Worm (Caenorhabditis elegans) whole organism, mixed stage, embryonic: ENCODE measurements around the gene C17H11.5.

Experiments
- M03D4.4 ChIP-seq: sonication (generic microtip); optimal IDR thresholded peaks from 2 replicates; lab custom pipeline; 2017; ENCODE audit warnings: mild to moderate bottlenecking, missing genetic modification characterization, missing compliant biosample characterization
- bed-3 ChIP-seq: fragments of 200-800 bp; sonication (Bioruptor generic); optimal IDR thresholded peaks from 3 replicates; lab custom pipeline; 2018; ENCODE audit warnings: mild to moderate bottlenecking, missing genetic modification characterization, moderate library complexity, missing compliant biosample characterization
- blmp-1 ChIP-seq: fragments of 150-350 bp; optimal IDR thresholded peaks from 2 replicates; lab custom pipeline; 2014; ENCODE audit warnings: missing biosample characterization, missing genetic modification characterization
- ceh-39 ChIP-seq: fragments of 150-350 bp; optimal IDR thresholded peaks from 2 replicates; lab custom pipeline; 2014; ENCODE audit warnings: missing biosample characterization, missing genetic modification characterization
- ceh-43 ChIP-seq: fragments of 200-800 bp; sonication (Bioruptor generic); optimal IDR thresholded peaks from 2 replicates; lab custom pipeline; 2018; ENCODE audit warnings: mild to moderate bottlenecking, missing genetic modification characterization, moderate library complexity, missing compliant biosample characterization
- ceh-83 ChIP-seq: fragments of 200-800 bp; sonication (Bioruptor generic); optimal IDR thresholded peaks from 2 replicates; lab custom pipeline; 2018; ENCODE audit warnings: mild to moderate bottlenecking, missing genetic modification characterization, missing compliant biosample characterization
- ces-1 ChIP-seq: fragments of 150-350 bp; optimal IDR thresholded peaks from 2 replicates; lab custom pipeline; 2014; ENCODE audit warnings: missing biosample characterization, missing genetic modification reagents, missing genetic modification characterization
- cnd-1 ChIP-seq: fragments of 200-800 bp; sonication (Bioruptor generic); optimal IDR thresholded peaks from 2 replicates; lab custom pipeline; 2018; ENCODE audit warnings: mild to moderate bottlenecking, missing genetic modification characterization, missing compliant biosample characterization
- drap-1 ChIP-seq: fragments of 200-800 bp; sonication (Bioruptor generic); optimal IDR thresholded peaks from 3 replicates; lab custom pipeline; 2018; ENCODE audit warnings: mild to moderate bottlenecking, missing genetic modification characterization, missing compliant biosample characterization
- elt-1 ChIP-seq: sonication (generic microtip); optimal IDR thresholded peaks from 2 replicates; lab custom pipeline; 2017; ENCODE audit warnings: missing genetic modification characterization, mild to moderate bottlenecking, missing compliant biosample characterization, antibody characterized with exemption, moderate library complexity, borderline replicate concordance; ENCODE audit not compliant: insufficient read depth
- elt-3 ChIP-seq: fragments of 150-350 bp; optimal IDR thresholded peaks from 2 replicates; lab custom pipeline; 2014; ENCODE audit warnings: missing biosample characterization, missing genetic modification characterization
- flh-1 ChIP-seq: fragments of 200-800 bp; sonication (Bioruptor generic); optimal IDR thresholded peaks from 2 replicates; lab custom pipeline; 2018; ENCODE audit warnings: mild to moderate bottlenecking, missing genetic modification characterization, moderate library complexity, missing compliant biosample characterization
- ham-2 ChIP-seq: fragments of 200-800 bp; sonication (Bioruptor generic); optimal IDR thresholded peaks from 2 replicates; lab custom pipeline; 2018; ENCODE audit warnings: mild to moderate bottlenecking, missing genetic modification characterization, missing compliant biosample characterization
- hlh-1 ChIP-seq: fragments of 150-350 bp; optimal IDR thresholded peaks from 2 replicates; lab custom pipeline; 2014; ENCODE audit warnings: missing biosample characterization, missing genetic modification reagents, missing genetic modification characterization
- lin-13 ChIP-seq: fragments of 150-350 bp; optimal IDR thresholded peaks from 2 replicates; lab custom pipeline; 2014; ENCODE audit warnings: missing biosample characterization, missing genetic modification characterization
- lin-32 ChIP-seq: fragments of 200-800 bp; sonication (Bioruptor generic); optimal IDR thresholded peaks from 2 replicates; lab custom pipeline; 2018; ENCODE audit warnings: mild to moderate bottlenecking, missing genetic modification characterization, missing compliant biosample characterization
- lsy-2 ChIP-seq: fragments of 150-350 bp; optimal IDR thresholded peaks from 2 replicates; lab custom pipeline; 2014; ENCODE audit warnings: missing biosample characterization, missing genetic modification characterization
- mab-5 ChIP-seq: fragments of 150-350 bp; optimal IDR thresholded peaks from 2 replicates; lab custom pipeline; 2014; ENCODE audit warnings: missing biosample characterization, missing genetic modification characterization
- mep-1 ChIP-seq: fragments of 150-350 bp; optimal IDR thresholded peaks from 2 replicates; lab custom pipeline; 2017; ENCODE audit warnings: missing biosample characterization, missing genetic modification reagents, missing genetic modification characterization, inconsistent platforms
- mls-2 ChIP-seq: sonication (generic microtip); optimal IDR thresholded peaks from 2 replicates; lab custom pipeline; 2016; ENCODE audit warnings: mild to moderate bottlenecking, missing genetic modification characterization, moderate library complexity, missing compliant biosample characterization
- nhr-12 ChIP-seq: fragments of 150-350 bp; optimal IDR thresholded peaks from 2 replicates; lab custom pipeline; 2014; ENCODE audit warnings: missing biosample characterization, missing genetic modification characterization
- nhr-2 ChIP-seq: fragments of 150-350 bp; optimal IDR thresholded peaks from 2 replicates; lab custom pipeline; 2014; ENCODE audit warnings: missing biosample characterization, missing genetic modification characterization
- nhr-237 ChIP-seq: fragments of 150-350 bp; optimal IDR thresholded peaks from 2 replicates; lab custom pipeline; 2014; ENCODE audit warnings: missing biosample characterization, missing genetic modification characterization
- nhr-28 ChIP-seq: fragments of 150-350 bp; optimal IDR thresholded peaks from 2 replicates; lab custom pipeline; 2014; ENCODE audit warnings: missing biosample characterization, missing genetic modification characterization
- nhr-76 ChIP-seq: sonication (generic microtip); optimal IDR thresholded peaks from 2 replicates; lab custom pipeline; 2017; ENCODE audit warnings: missing biosample characterization, missing genetic modification characterization
- pha-4 ChIP-seq: fragments of 150-350 bp; optimal IDR thresholded peaks from 2 replicates; lab custom pipeline; 2018; ENCODE audit warnings: missing biosample characterization, missing genetic modification reagents, missing genetic modification characterization
- sem-2 ChIP-seq: fragments of 200-800 bp; sonication (Bioruptor generic); optimal IDR thresholded peaks from 2 replicates; lab custom pipeline; 2018; ENCODE audit warnings: mild to moderate bottlenecking, missing genetic modification characterization, missing compliant biosample characterization
- snpc-4 ChIP-seq: fragments of 150-350 bp; optimal IDR thresholded peaks from 2 replicates; lab custom pipeline; 2014; ENCODE audit warnings: missing biosample characterization, missing genetic modification characterization
- sptf-1 ChIP-seq: sonication (generic microtip); optimal IDR thresholded peaks from 2 replicates; lab custom pipeline; 2017; ENCODE audit warnings: mild to moderate bottlenecking, missing genetic modification characterization, moderate library complexity, missing compliant biosample characterization
- tbx-8 ChIP-seq: fragments of 200-800 bp; sonication (Bioruptor generic); optimal IDR thresholded peaks from 2 replicates; lab custom pipeline; 2018; ENCODE audit warnings: mild to moderate bottlenecking, missing genetic modification characterization, moderate library complexity, missing compliant biosample characterization
- unc-120 ChIP-seq: sonication (generic microtip); optimal IDR thresholded peaks from 2 replicates; lab custom pipeline; 2017; ENCODE audit warnings: missing genetic modification characterization, missing compliant biosample characterization; ENCODE audit not compliant: poor library complexity, severe bottlenecking
- unc-39 ChIP-seq: fragments of 150-350 bp; optimal IDR thresholded peaks from 2 replicates; lab custom pipeline; 2014; ENCODE audit warnings: missing biosample characterization, missing genetic modification characterization
- unc-62 ChIP-seq: fragments of 150-350 bp; optimal IDR thresholded peaks from 2 replicates; lab custom pipeline; 2014; ENCODE audit warnings: missing biosample characterization, missing genetic modification reagents, missing genetic modification characterization
- zip-8 ChIP-seq: fragments of 150-350 bp; optimal IDR thresholded peaks from 2 replicates; lab custom pipeline; 2014; ENCODE audit warnings: missing biosample characterization, missing genetic modification characterization
- ztf-11 ChIP-seq: fragments of 150-350 bp; optimal IDR thresholded peaks from 2 replicates; lab custom pipeline; 2014; ENCODE audit warnings: missing biosample characterization, missing genetic modification characterization

C17H11.5 gene

ce11 chrX:8205919-8206318 lies 21.0 kb upstream of the C17H11.5 start (continued):
- no peak for TF ChIP-seq snpc-4 (tag; lab: Kevin White, UChicago)

ce11 chrX:8204475-8204874 lies 19.5 kb upstream of the C17H11.5 start:
- TF ChIP-seq ces-1 (GFP tag; lab: Kevin White, UChicago) = peak; percentile 8
- no peak for TF ChIP-seq cnd-1 (tag; lab: Kevin White, UChicago)
- TF ChIP-seq, all 35 proteins: peak for 1

- TF ChIP-seq nhr-12 = no peak
- no peak for TF ChIP-seq lsy-2 (tag; lab: Kevin White, UChicago)
- TF ChIP-seq, all 35 proteins: peak for 0
Measured at ce11 chrX:8203684-8204083, 18.7 kb upstream of the C17H11.5 start, which contains the start of gene C17H11.6. TSS of gene C17H11.6 (minus strand) at chrX:8203784.

ce11 chrX:8201210-8201609 lies 16.3 kb upstream of the C17H11.5 start:
- TF ChIP-seq ceh-39 (tag; lab: Kevin White, UChicago) = no peak
- TF ChIP-seq nhr-76 = no peak
- TF ChIP-seq flh-1 = no peak
- no peak for TF ChIP-seq tbx-8 (GFP tag; lab: Kevin White, UChicago)
- peak; percentile 54 for TF ChIP-seq sptf-1 (tag; lab: Kevin White, UChicago)
- TF ChIP-seq ceh-43 = no peak
- no peak for TF ChIP-seq unc-62 (GFP tag; lab: Kevin White, UChicago)
- TF ChIP-seq pha-4 (tag; lab: Kevin White, UChicago) = no peak
- TF ChIP-seq bed-3 (GFP tag; lab: Kevin White, UChicago) = no peak
- TF ChIP-seq mep-1 (tag; lab: Kevin White, UChicago) = no peak
- TF ChIP-seq nhr-237 (tag; lab: Kevin White, UChicago) = no peak
- TF ChIP-seq unc-39 = no peak
- no peak for TF ChIP-seq elt-1 (tag; lab: Kevin White, UChicago)
- peak; percentile 9 for TF ChIP-seq hlh-1 (tag; lab: Kevin White, UChicago)
- no peak for TF ChIP-seq zip-8
- TF ChIP-seq ham-2 (GFP tag; lab: Kevin White, UChicago) = peak; percentile 76
- TF ChIP-seq lin-32 (GFP tag; lab: Kevin White, UChicago) = no peak
- no peak for TF ChIP-seq ceh-83 (GFP tag; lab: Kevin White, UChicago)
- peak; percentile 42 for TF ChIP-seq mls-2 (tag; lab: Kevin White, UChicago)
- peak; percentile 27 for TF ChIP-seq drap-1 (GFP tag; lab: Kevin White, UChicago)
- TF ChIP-seq M03D4.4 (tag; lab: Kevin White, UChicago) = peak; percentile 22
- no peak for TF ChIP-seq cnd-1 (tag; lab: Kevin White, UChicago)
- TF ChIP-seq ces-1 (GFP tag; lab: Kevin White, UChicago) = no peak
- no peak for TF ChIP-seq unc-120 (tag; lab: Kevin White, UChicago)
- TF ChIP-seq nhr-12 = no peak
- no peak for TF ChIP-seq lin-13 (tag; lab: Kevin White, UChicago)
- no peak for TF ChIP-seq snpc-4 (tag; lab: Kevin White, UChicago)
- no peak for TF ChIP-seq elt-3 (tag; lab: Kevin White, UChicago)
- TF ChIP-seq ztf-11 (tag; lab: Kevin White, UChicago) = no peak
- peak; percentile 14 for TF ChIP-seq nhr-2 (tag; lab: Kevin White, UChicago)
- TF ChIP-seq lsy-2 (tag; lab: Kevin White, UChicago) = no peak
- TF ChIP-seq sem-2 (GFP tag; lab: Kevin White, UChicago) = no peak
- TF ChIP-seq nhr-28 (tag; lab: Kevin White, UChicago) = no peak
- no peak for TF ChIP-seq mab-5 (tag; lab: Kevin White, UChicago)
- TF ChIP-seq blmp-1 (tag; lab: Kevin White, UChicago) = no peak

ce11 chrX:8200206-8200605 lies 15.3 kb upstream of the C17H11.5 start:
- TF ChIP-seq ham-2 (GFP tag; lab: Kevin White, UChicago) (no peak), bed-3 (GFP tag; lab: Kevin White, UChicago) (no peak), unc-62 (GFP tag; lab: Kevin White, UChicago) (no peak), unc-120 (tag; lab: Kevin White, UChicago) (no peak), nhr-237 (tag; lab: Kevin White, UChicago) (no peak), pha-4 (tag; lab: Kevin White, UChicago) (no peak), blmp-1 (tag; lab: Kevin White, UChicago) (no peak), ceh-83 (GFP tag; lab: Kevin White, UChicago) (no peak), hlh-1 (tag; lab: Kevin White, UChicago) (no peak), nhr-12 (no peak), sptf-1 (tag; lab: Kevin White, UChicago) (no peak), mls-2 (tag; lab: Kevin White, UChicago) (no peak), nhr-76 (no peak)
- TF ChIP-seq, all 35 proteins: peak for 0
